Fruit fly (Drosophila melanogaster): ENCODE results near the gene CG1847.

DNA sequence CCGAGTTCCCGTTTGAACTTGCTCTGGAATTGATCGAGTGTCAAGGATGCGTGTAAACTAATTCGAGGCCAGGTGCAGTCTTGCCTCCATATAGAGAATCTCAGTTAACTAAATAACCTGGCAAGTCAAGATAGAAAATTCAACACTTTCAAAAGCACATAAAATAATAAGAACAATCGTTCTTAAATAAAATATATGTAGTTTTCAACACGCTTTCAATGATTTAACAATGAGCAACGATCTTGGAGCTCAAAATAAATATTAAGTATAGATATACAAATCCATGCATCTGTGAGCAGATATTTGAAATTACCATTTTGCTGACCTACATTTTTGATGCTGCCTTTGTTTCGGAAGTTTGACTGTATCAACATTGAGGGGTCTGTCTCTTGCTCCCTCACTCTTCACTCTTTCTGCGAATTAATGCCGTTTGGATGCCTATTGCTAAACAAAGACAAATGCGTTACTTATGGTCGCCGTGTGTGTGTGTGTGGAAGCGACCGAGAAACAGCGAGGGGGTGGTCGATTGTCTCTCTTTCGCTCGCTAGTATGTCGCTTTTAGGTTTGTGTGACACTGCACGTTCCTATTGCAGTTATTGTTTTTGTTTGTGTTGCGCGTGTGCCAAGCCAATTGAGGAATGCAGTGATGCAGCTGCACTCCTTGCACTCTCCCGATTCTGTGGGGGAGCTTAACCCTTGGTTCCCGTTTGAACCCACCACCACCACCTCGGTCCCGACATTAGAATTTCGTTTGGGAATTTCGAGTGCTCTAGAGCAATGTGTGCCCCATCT is 48.5 kb upstream of the CG1847 start:
- TF ChIP-seq CG12605 (GFP tag; IDR thresholded peaks at IDR 0.05) = no peak; the same call in 1 of the 2 replicates
- peak; percentile 58 for TF ChIP-seq Pif1B (GFP tag; optimal IDR thresholded peaks at IDR 0.05)
- TF ChIP-seq D1 (tag; optimal IDR thresholded peaks at IDR 0.05) = no peak
- peak; percentile 60 for TF ChIP-seq CG32121 (GFP tag; IDR thresholded peaks at IDR 0.05)
- peak; percentile 30 for TF ChIP-seq CG8159 (tag; optimal IDR thresholded peaks at IDR 0.05)
- TF ChIP-seq CG15710 (tag; optimal IDR thresholded peaks at IDR 0.05) = peak; percentile 43
